Worm (Caenorhabditis elegans) whole organism, early embryonic: ENCODE data around the gene Y54G2A.26.
A peak's percentile ranks its signal among the peaks of the same experiment; 100 is the strongest.

Experiments used
- B0310.2 ChIP-seq: sonication (generic microtip); optimal IDR thresholded peaks from 2 replicates; lab custom pipeline; 2016; ENCODE audit warnings: mild to moderate bottlenecking, missing genetic modification characterization, missing compliant biosample characterization
- F13C5.2 ChIP-seq: sonication (generic microtip); optimal IDR thresholded peaks from 2 replicates; lab custom pipeline; 2017; ENCODE audit warnings: mild to moderate bottlenecking, missing genetic modification characterization, inconsistent platforms, missing compliant biosample characterization
- aly-1 ChIP-seq: sonication (generic microtip); optimal IDR thresholded peaks from 2 replicates; lab custom pipeline; 2016; ENCODE audit warnings: missing genetic modification characterization, missing compliant biosample characterization
- ama-1 ChIP-seq: fragments of 150-350 bp; optimal IDR thresholded peaks from 2 replicates; lab custom pipeline; 2014
- ceh-13 ChIP-seq: fragments of 200-800 bp; sonication (Bioruptor generic); optimal IDR thresholded peaks from 2 replicates; lab custom pipeline; 2018; ENCODE audit warnings: mild to moderate bottlenecking, missing genetic modification characterization, missing compliant biosample characterization
- ceh-36 ChIP-seq: sonication (generic microtip); optimal IDR thresholded peaks from 2 replicates; lab custom pipeline; 2016; ENCODE audit warnings: missing genetic modification characterization, inconsistent platforms, missing compliant biosample characterization
- ets-7 ChIP-seq: sonication (generic microtip); optimal IDR thresholded peaks from 2 replicates; lab custom pipeline; 2016; ENCODE audit warnings: missing genotype, missing genetic modification characterization, missing compliant biosample characterization
- flt-1 ChIP-seq: fragments of 200-800 bp; sonication (Bioruptor generic); IDR thresholded peaks from 2 replicates; pipeline ENCODE4 v1.3.6; 2022; ENCODE audit warnings: missing genetic modification characterization, missing compliant biosample characterization
- hmbx-1 ChIP-seq: sonication (generic microtip); optimal IDR thresholded peaks from 2 replicates; lab custom pipeline; 2016; ENCODE audit warnings: mild to moderate bottlenecking, missing genetic modification characterization, missing compliant biosample characterization
- hmg-4 ChIP-seq: fragments of 200-800 bp; sonication (Bioruptor generic); optimal IDR thresholded peaks from 2 replicates; lab custom pipeline; 2018; ENCODE audit warnings: mild to moderate bottlenecking, missing genetic modification characterization, missing compliant biosample characterization
- hnd-1 ChIP-seq: sonication (generic microtip); optimal IDR thresholded peaks from 2 replicates; lab custom pipeline; 2016; ENCODE audit warnings: missing genetic modification characterization, missing compliant biosample characterization
- pes-1 ChIP-seq: fragments of 200-800 bp; sonication (Bioruptor generic); IDR thresholded peaks from 2 replicates; pipeline ENCODE4 v1.3.6; 2022; ENCODE audit warnings: missing genetic modification reagents, missing genetic modification characterization, missing compliant biosample characterization
- scrt-1 ChIP-seq: fragments of 200-800 bp; sonication (Bioruptor generic); IDR thresholded peaks from 2 replicates; pipeline ENCODE4 v1.3.6; 2022; ENCODE audit warnings: missing genetic modification characterization, missing compliant biosample characterization
- sea-1 ChIP-seq: fragments of 200-800 bp; sonication (Bioruptor generic); conservative IDR thresholded peaks from 2 replicates; pipeline ENCODE4 v1.3.6; 2022; ENCODE audit warnings: missing genetic modification characterization, missing compliant biosample characterization
- tbx-11 ChIP-seq: fragments of 200-800 bp; sonication (Bioruptor generic); IDR thresholded peaks from 2 replicates; pipeline ENCODE4 v1.3.6; 2022; ENCODE audit warnings: missing genetic modification characterization, missing compliant biosample characterization
- tbx-37 ChIP-seq: fragments of 200-800 bp; sonication (Bioruptor generic); conservative IDR thresholded peaks from 2 replicates; pipeline ENCODE4 v1.3.6; 2022; ENCODE audit warnings: missing genetic modification reagents, missing genetic modification characterization, missing compliant biosample characterization
- tra-4 ChIP-seq: sonication (generic microtip); optimal IDR thresholded peaks from 2 replicates; lab custom pipeline; 2017; ENCODE audit warnings: missing genetic modification characterization, missing compliant biosample characterization

Y54G2A.26 gene

ce11 chrIV:2993278-2993899 is 1.9 kb downstream of the Y54G2A.26 start:
- TF ChIP-seq tbx-11 (GFP tag; lab: Robert Waterston, UW) (no peak), F13C5.2 (tag; lab: Kevin White, UChicago) (peak; percentile 41), hnd-1 (tag; lab: Kevin White, UChicago) (no peak), hmg-4 (peak; percentile 78), scrt-1 (GFP tag; lab: Robert Waterston, UW) (no peak), hmbx-1 (tag; lab: Kevin White, UChicago) (no peak)

- no peak for TF ChIP-seq B0310.2
- no peak for TF ChIP-seq hnd-1 (tag; lab: Kevin White, UChicago)
- TF ChIP-seq aly-1 (tag; lab: Kevin White, UChicago): no peak
- no peak for TF ChIP-seq pes-1 (GFP tag; lab: Robert Waterston, UW)
- TF ChIP-seq hmg-4: peak; percentile 32
Observed at ce11 chrIV:2990519-2990918, 4.8 kb downstream of the Y54G2A.26 start.

- no peak for TF ChIP-seq pes-1 (GFP tag; lab: Robert Waterston, UW)
- TF ChIP-seq ceh-13 (GFP tag; lab: Kevin White, UChicago): no peak
- no peak for TF ChIP-seq ets-7 (tag; lab: Kevin White, UChicago)
- no peak for TF ChIP-seq hmbx-1 (tag; lab: Kevin White, UChicago)
Observed at ce11 chrIV:2986720-2987119, 8.6 kb downstream of the Y54G2A.26 start.

- TF ChIP-seq F13C5.2 (tag; lab: Kevin White, UChicago) (no peak), hmg-4 (peak; percentile 26), ceh-13 (GFP tag; lab: Kevin White, UChicago) (no peak), tbx-37 (no peak), hnd-1 (tag; lab: Kevin White, UChicago) (no peak), pes-1 (GFP tag; lab: Robert Waterston, UW) (no peak), ceh-36 (tag; lab: Kevin White, UChicago) (no peak)
Observed at ce11 chrIV:2982443-2982842, 12.8 kb downstream of the Y54G2A.26 start.

ce11 chrIV:2978384-2978783 is 16.9 kb downstream of the Y54G2A.26 start, which contains the start of gene lad-2:
Gene lad-2, minus strand, starts transcription at chrIV:2978484.
- TF ChIP-seq pes-1 (GFP tag; lab: Robert Waterston, UW) (no peak), scrt-1 (GFP tag; lab: Robert Waterston, UW) (no peak), hmg-4 (no peak), ceh-13 (GFP tag; lab: Kevin White, UChicago) (no peak), tra-4 (tag; lab: Kevin White, UChicago) (no peak)

ce11 chrIV:2971060-2971459 is 24.2 kb downstream of the Y54G2A.26 start:
- no peak for TF ChIP-seq ceh-13 (GFP tag; lab: Kevin White, UChicago)
- TF ChIP-seq hnd-1 (tag; lab: Kevin White, UChicago): no peak
- TF ChIP-seq ama-1 (lab: Kevin White, UChicago): no peak
- TF ChIP-seq ets-7 (tag; lab: Kevin White, UChicago): no peak
- no peak for TF ChIP-seq tbx-11 (GFP tag; lab: Robert Waterston, UW)
- no peak for TF ChIP-seq ceh-36 (tag; lab: Kevin White, UChicago)
- TF ChIP-seq hmbx-1 (tag; lab: Kevin White, UChicago): no peak

ce11 chrIV:2969399-2969990 is 25.8 kb downstream of the Y54G2A.26 start, which contains the start of gene Y54G2A.57:
Gene Y54G2A.57, plus strand, starts transcription at chrIV:2969940.
- TF ChIP-seq ceh-13 (GFP tag; lab: Kevin White, UChicago): no peak
- TF ChIP-seq tra-4 (tag; lab: Kevin White, UChicago): no peak
- no peak for TF ChIP-seq ceh-36 (tag; lab: Kevin White, UChicago)
- TF ChIP-seq tbx-11 (GFP tag; lab: Robert Waterston, UW): no peak
- TF ChIP-seq hmg-4: no peak
- no peak for TF ChIP-seq hmbx-1 (tag; lab: Kevin White, UChicago)
- TF ChIP-seq tbx-37: no peak
- no peak for TF ChIP-seq F13C5.2 (tag; lab: Kevin White, UChicago)
- TF ChIP-seq B0310.2: no peak
- TF ChIP-seq ets-7 (tag; lab: Kevin White, UChicago): no peak
- TF ChIP-seq aly-1 (tag; lab: Kevin White, UChicago): no peak
- no peak for TF ChIP-seq flt-1 (GFP tag; lab: Robert Waterston, UW)
- TF ChIP-seq ama-1 (lab: Kevin White, UChicago): no peak
- TF ChIP-seq hnd-1 (tag; lab: Kevin White, UChicago): no peak
- TF ChIP-seq scrt-1 (GFP tag; lab: Robert Waterston, UW): no peak
- no peak for TF ChIP-seq pes-1 (GFP tag; lab: Robert Waterston, UW)

ce11 chrIV:2966884-2967283 is 28.4 kb downstream of the Y54G2A.26 start:
- TF ChIP-seq B0310.2 (no peak), scrt-1 (GFP tag; lab: Robert Waterston, UW) (no peak), ets-7 (tag; lab: Kevin White, UChicago) (no peak), tbx-37 (no peak), ceh-36 (tag; lab: Kevin White, UChicago) (no peak), sea-1 (GFP tag; lab: Robert Waterston, UW) (no peak), tra-4 (tag; lab: Kevin White, UChicago) (no peak), ama-1 (lab: Kevin White, UChicago) (no peak), hnd-1 (tag; lab: Kevin White, UChicago) (no peak), hmbx-1 (tag; lab: Kevin White, UChicago) (no peak), pes-1 (GFP tag; lab: Robert Waterston, UW) (no peak), ceh-13 (GFP tag; lab: Kevin White, UChicago) (no peak), F13C5.2 (tag; lab: Kevin White, UChicago) (no peak), flt-1 (GFP tag; lab: Robert Waterston, UW) (no peak)
